Worm (Caenorhabditis elegans) whole organism, L3 larva: ENCODE data around the gene K10B4.1.
"Not testable (repeated sequence)": the region's sequence is repeated elsewhere in the genome, so short reads cannot be mapped to it uniquely, and the experiment has no call there.

ENCODE experiments used
- R02D3.7 ChIP-seq: fragments of 150-350 bp; optimal IDR thresholded peaks from 2 replicates; lab custom pipeline; 2014; ENCODE audit warnings: missing biosample characterization, missing genetic modification characterization
- ZK546.5 ChIP-seq: sonication (generic microtip); optimal IDR thresholded peaks from 2 replicates; lab custom pipeline; 2017; ENCODE audit warnings: missing biosample characterization, missing genetic modification characterization
- aly-2 ChIP-seq: fragments of 150-350 bp; optimal IDR thresholded peaks from 2 replicates; lab custom pipeline; 2014; ENCODE audit warnings: missing biosample characterization, missing genetic modification characterization
- ama-1 ChIP-seq: fragments of 150-350 bp; optimal IDR thresholded peaks from 2 replicates; lab custom pipeline; 2018
- ceh-28 ChIP-seq: fragments of 150-350 bp; optimal IDR thresholded peaks from 2 replicates; lab custom pipeline; 2014; ENCODE audit warnings: missing biosample characterization, missing genetic modification reagents, missing genetic modification characterization
- ceh-82 ChIP-seq: fragments of 150-350 bp; optimal IDR thresholded peaks from 2 replicates; lab custom pipeline; 2014; ENCODE audit warnings: missing biosample characterization, missing genetic modification characterization
- daf-12 ChIP-seq: fragments of 150-350 bp; optimal IDR thresholded peaks from 2 replicates; lab custom pipeline; 2014; ENCODE audit warnings: missing biosample characterization, missing genetic modification reagents, missing genetic modification characterization
- elt-1 ChIP-seq: fragments of 150-350 bp; optimal IDR thresholded peaks from 2 replicates; lab custom pipeline; 2014; ENCODE audit warnings: missing biosample characterization, missing genetic modification characterization
- elt-2 ChIP-seq: sonication (generic microtip); optimal IDR thresholded peaks from 2 replicates; lab custom pipeline; 2016; ENCODE audit warnings: missing genetic modification reagents, mild to moderate bottlenecking, missing genetic modification characterization, missing compliant biosample characterization
- elt-3 ChIP-seq, 3 experiments: fragments of 150-350 bp in 1 of 3; sonication (generic microtip) in 2 of 3; optimal IDR thresholded peaks; 2 replicates in 2 of 3; 4 replicates in 1 of 3; lab custom pipeline; 2014 to 2017; ENCODE audit warnings: missing biosample characterization in 3 of 3, missing genetic modification characterization in 3 of 3
- eor-1 ChIP-seq, 2 experiments: fragments of 150-350 bp; optimal IDR thresholded peaks; 2 replicates each; lab custom pipeline; 2014 to 2018; ENCODE audit warnings: missing biosample characterization in 2 of 2, missing genetic modification characterization in 2 of 2
- fkh-10 ChIP-seq: sonication (generic microtip); optimal IDR thresholded peaks from 2 replicates; lab custom pipeline; 2017; ENCODE audit warnings: missing biosample characterization, missing genetic modification reagents, missing genetic modification characterization
- fkh-2 ChIP-seq: fragments of 150-350 bp; optimal IDR thresholded peaks from 2 replicates; lab custom pipeline; 2014; ENCODE audit warnings: missing biosample characterization, missing genetic modification reagents, missing genetic modification characterization
- fos-1 ChIP-seq: fragments of 150-350 bp; optimal IDR thresholded peaks from 2 replicates; lab custom pipeline; 2014; ENCODE audit warnings: missing biosample characterization, missing genetic modification characterization
- jun-1 ChIP-seq: fragments of 150-350 bp; optimal IDR thresholded peaks from 2 replicates; lab custom pipeline; 2014; ENCODE audit warnings: missing biosample characterization, missing genetic modification reagents, missing genetic modification characterization
- lin-15B ChIP-seq: fragments of 150-350 bp; optimal IDR thresholded peaks from 2 replicates; lab custom pipeline; 2014; ENCODE audit warnings: missing biosample characterization, missing genetic modification characterization
- lsy-12 ChIP-seq: sonication (generic microtip); optimal IDR thresholded peaks from 2 replicates; lab custom pipeline; 2016; ENCODE audit warnings: mild to moderate bottlenecking, missing genetic modification characterization, missing compliant biosample characterization
- nfya-1 ChIP-seq: sonication (generic microtip); optimal IDR thresholded peaks from 2 replicates; lab custom pipeline; 2017; ENCODE audit warnings: missing genetic modification characterization, mild to moderate bottlenecking, missing compliant biosample characterization, antibody characterized with exemption, moderate library complexity; ENCODE audit not compliant: insufficient read depth
- nhr-12 ChIP-seq: fragments of 150-350 bp; optimal IDR thresholded peaks from 2 replicates; lab custom pipeline; 2014; ENCODE audit warnings: missing biosample characterization, missing genetic modification characterization
- nhr-23 ChIP-seq: fragments of 150-350 bp; optimal IDR thresholded peaks from 2 replicates; lab custom pipeline; 2014; ENCODE audit warnings: missing biosample characterization, missing genetic modification reagents, missing genetic modification characterization
- nhr-237 ChIP-seq: fragments of 150-350 bp; optimal IDR thresholded peaks from 2 replicates; lab custom pipeline; 2014; ENCODE audit warnings: missing biosample characterization, missing genetic modification characterization
- nhr-25 ChIP-seq: sonication (generic microtip); optimal IDR thresholded peaks from 2 replicates; lab custom pipeline; 2017; ENCODE audit warnings: missing biosample characterization, missing genetic modification characterization
- nhr-28 ChIP-seq: fragments of 150-350 bp; optimal IDR thresholded peaks from 2 replicates; lab custom pipeline; 2014; ENCODE audit warnings: missing biosample characterization, missing genetic modification characterization
- nhr-43 ChIP-seq: sonication (generic microtip); optimal IDR thresholded peaks from 2 replicates; lab custom pipeline; 2016; ENCODE audit warnings: mild to moderate bottlenecking, missing genetic modification characterization, missing compliant biosample characterization; ENCODE audit not compliant: poor library complexity, severe bottlenecking
- nhr-67 ChIP-seq: fragments of 150-350 bp; optimal IDR thresholded peaks from 2 replicates; lab custom pipeline; 2014; ENCODE audit warnings: missing biosample characterization, missing genetic modification characterization
- nhr-76 ChIP-seq: fragments of 150-350 bp; sonication (generic microtip); optimal IDR thresholded peaks from 5 replicates; lab custom pipeline; 2014; ENCODE audit warnings: missing biosample characterization, missing genetic modification characterization
- nhr-77 ChIP-seq: fragments of 150-350 bp; optimal IDR thresholded peaks from 2 replicates; lab custom pipeline; 2014; ENCODE audit warnings: missing biosample characterization, missing genetic modification characterization
- pha-4 ChIP-seq: fragments of 150-350 bp; optimal IDR thresholded peaks from 2 replicates; lab custom pipeline; 2014; ENCODE audit warnings: missing biosample characterization, missing genetic modification reagents, missing genetic modification characterization
- pqm-1 ChIP-seq: fragments of 150-350 bp; optimal IDR thresholded peaks from 2 replicates; lab custom pipeline; 2017; ENCODE audit warnings: missing biosample characterization, missing genetic modification characterization, inconsistent platforms
- skn-1 ChIP-seq: fragments of 150-350 bp; optimal IDR thresholded peaks from 2 replicates; lab custom pipeline; 2014; ENCODE audit warnings: missing biosample characterization, missing genetic modification characterization
- snpc-4 ChIP-seq: fragments of 150-350 bp; optimal IDR thresholded peaks from 2 replicates; lab custom pipeline; 2014; ENCODE audit warnings: missing biosample characterization, missing genetic modification characterization
- unc-39 ChIP-seq: sonication (generic microtip); optimal IDR thresholded peaks from 4 replicates; lab custom pipeline; 2017; ENCODE audit warnings: missing biosample characterization, missing genetic modification characterization
- ztf-11 ChIP-seq: fragments of 150-350 bp; optimal IDR thresholded peaks from 2 replicates; lab custom pipeline; 2014; ENCODE audit warnings: missing biosample characterization, missing genetic modification characterization

Gene K10B4.1

ce11 chrII:98894-99293, 36.4 kb upstream of the K10B4.1 start, which contains the start of gene C50D2.10:
TSS of gene C50D2.10 (plus strand) at chrII:99138.
- not testable (repeated sequence) for TF ChIP-seq nhr-237 (tag; lab: Kevin White, UChicago); nhr-43 (tag; lab: Kevin White, UChicago); nhr-76

ce11 chrII:101176-101575, 34.1 kb upstream of the K10B4.1 start:
- TF ChIP-seq ama-1 (lab: Kevin White, UChicago) = no peak
- no peak for TF ChIP-seq snpc-4 (tag; lab: Kevin White, UChicago)
- TF ChIP-seq lsy-12 (tag; lab: Kevin White, UChicago) = no peak
- TF ChIP-seq ceh-28 (tag; lab: Kevin White, UChicago) = no peak
- TF ChIP-seq nhr-77 = no peak

DNA sequence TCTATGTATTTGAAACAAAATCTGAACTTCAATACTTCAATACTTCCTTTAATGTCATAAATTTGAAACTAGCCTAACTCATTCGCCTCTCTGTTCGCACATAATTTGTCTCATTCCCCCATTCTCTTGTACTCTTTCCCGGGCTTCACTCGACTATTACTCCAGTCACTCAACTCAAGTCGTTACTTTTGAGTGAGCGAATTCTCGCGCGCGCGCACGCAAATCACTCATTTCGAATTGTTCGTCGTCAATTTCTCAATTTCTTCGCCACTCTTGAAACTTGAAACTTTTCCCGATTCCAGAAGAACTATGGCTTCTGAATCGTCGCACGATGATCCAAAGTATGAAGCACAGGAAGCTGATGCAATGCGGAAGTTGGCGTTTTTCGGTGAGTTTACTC, 31.0 kb upstream of the K10B4.1 start, which contains the start of gene col-68:
TSS of gene col-68 (plus strand) at position 301 of the 400 bp plus-strand sequence.
- TF ChIP-seq lsy-12 (tag; lab: Kevin White, UChicago) (no peak), R02D3.7 (tag; lab: Kevin White, UChicago) (no peak), aly-2 (no peak), elt-3 (tag; optimal IDR thresholded peaks at IDR 0.05; lab: Kevin White, UChicago) (no peak), snpc-4 (tag; lab: Kevin White, UChicago) (no peak), nhr-23 (tag; lab: Kevin White, UChicago) (no peak), jun-1 (tag; lab: Kevin White, UChicago) (no peak), nfya-1 (no peak), nhr-76 (no peak), nhr-12 (tag; lab: Kevin White, UChicago) (no peak)

DNA sequence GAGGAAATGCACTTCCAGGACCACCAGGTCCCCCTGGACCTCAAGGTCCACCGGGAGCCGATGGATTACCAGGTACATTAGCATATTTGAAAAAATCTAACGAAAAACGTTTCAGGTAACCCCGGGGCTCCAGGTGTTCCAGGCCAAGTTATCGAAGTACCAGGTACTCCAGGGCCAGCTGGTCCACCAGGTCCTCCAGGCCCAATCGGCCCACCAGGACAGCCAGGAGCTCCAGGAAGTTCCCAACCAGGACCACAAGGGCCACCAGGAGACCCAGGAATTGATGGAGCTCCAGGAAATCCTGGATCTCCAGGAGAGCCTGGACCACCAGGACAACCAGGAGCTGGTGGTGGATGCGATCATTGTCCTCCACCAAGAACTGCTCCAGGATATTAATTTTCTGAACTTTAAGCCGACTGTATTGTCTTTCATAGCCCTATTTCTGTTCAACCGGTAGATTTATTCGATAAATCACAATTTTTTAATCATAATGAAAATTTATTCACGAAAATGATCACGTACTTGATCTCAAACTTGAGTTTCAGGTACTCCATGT, 29.9 kb upstream of the K10B4.1 start:
- TF ChIP-seq fkh-2 = no peak

ce11 chrII:105889-106288, 29.4 kb upstream of the K10B4.1 start, which contains the start of gene txt-1:
TSS of gene txt-1 (plus strand) at chrII:106189.
- no peak for TF ChIP-seq pqm-1 (tag; lab: Kevin White, UChicago)
- no peak for TF ChIP-seq eor-1 (tag; optimal IDR thresholded peaks at IDR 0.05; lab: Kevin White, UChicago)
- TF ChIP-seq fkh-10 (GFP tag; lab: Kevin White, UChicago) = no peak
- TF ChIP-seq unc-39 (tag; lab: Kevin White, UChicago) = no peak
- no peak for TF ChIP-seq nhr-237 (tag; lab: Kevin White, UChicago)

- TF ChIP-seq ceh-82 (no peak), skn-1 (tag; lab: Kevin White, UChicago) (no peak), fos-1 (tag; lab: Kevin White, UChicago) (no peak), nhr-28 (no peak), nhr-43 (tag; lab: Kevin White, UChicago) (no peak), pha-4 (tag; lab: Kevin White, UChicago) (no peak), nhr-67 (tag; lab: Kevin White, UChicago) (no peak), unc-39 (tag; lab: Kevin White, UChicago) (no peak), nhr-237 (tag; lab: Kevin White, UChicago) (no peak), ceh-28 (tag; lab: Kevin White, UChicago) (no peak), ZK546.5 (no peak), elt-1 (no peak), nhr-77 (no peak)
These were observed 27.6 kb upstream of the K10B4.1 start for ce11 chrII:107703-108102.

DNA sequence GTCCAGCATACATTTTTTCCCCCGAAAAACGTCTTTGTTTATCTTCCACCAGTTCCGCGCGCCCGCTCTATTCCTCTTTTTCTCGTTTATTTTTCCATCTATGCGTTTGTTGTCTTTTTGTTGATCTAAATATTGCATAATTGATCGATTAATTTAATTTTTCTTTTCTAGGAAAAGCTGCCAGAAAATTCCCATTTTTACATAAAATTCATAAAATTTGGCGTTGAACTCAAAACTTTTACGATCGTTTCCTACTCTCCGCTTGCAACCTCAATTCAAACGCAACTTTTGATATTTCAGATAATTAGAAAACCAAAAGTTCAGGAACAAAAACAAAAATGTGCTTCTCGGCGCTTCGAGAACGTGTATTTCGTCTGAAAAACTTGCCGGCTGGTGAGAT, 26.4 kb upstream of the K10B4.1 start, which contains the start of gene C50D2.2:
TSS of gene C50D2.2 (plus strand) at position 301 of the 400 bp plus-strand sequence.
- no peak for TF ChIP-seq R02D3.7 (tag; lab: Kevin White, UChicago)
- TF ChIP-seq ztf-11 (tag; lab: Kevin White, UChicago) = no peak
- no peak for TF ChIP-seq daf-12 (tag; lab: Kevin White, UChicago)
- TF ChIP-seq nhr-12 (tag; lab: Kevin White, UChicago) = no peak
- TF ChIP-seq ama-1 (lab: Kevin White, UChicago) = no peak
- no peak for TF ChIP-seq nhr-43 (tag; lab: Kevin White, UChicago)
- no peak for TF ChIP-seq aly-2
- TF ChIP-seq eor-1 (tag; optimal IDR thresholded peaks at IDR 0.05; lab: Kevin White, UChicago) = no peak
- TF ChIP-seq fkh-2 = no peak
- TF ChIP-seq nhr-77 = no peak
- no peak for TF ChIP-seq lin-15B (tag; lab: Kevin White, UChicago)
- TF ChIP-seq elt-3 (tag; optimal IDR thresholded peaks at IDR 0.05; lab: Kevin White, UChicago) = no peak
- no peak for TF ChIP-seq ceh-28 (tag; lab: Kevin White, UChicago)
- no peak for TF ChIP-seq nhr-23 (tag; lab: Kevin White, UChicago)
- no peak for TF ChIP-seq elt-2
- TF ChIP-seq nhr-25 = no peak
